Worm (Caenorhabditis elegans): ENCODE data around the gene srd-26.

- no peak for TF ChIP-seq mxl-1 (tag; optimal IDR thresholded peaks at IDR 0.05)
- TF ChIP-seq ztf-28 (GFP tag; IDR thresholded peaks at IDR 0.05) = no peak
- no peak for TF ChIP-seq nhr-120 (GFP tag; IDR thresholded peaks at IDR 0.05)
- no peak for TF ChIP-seq rec-8 (tag; optimal IDR thresholded peaks at IDR 0.05)
- TF ChIP-seq snpc-4 (GFP tag; optimal IDR thresholded peaks at IDR 0.05) = no peak
- no peak for TF ChIP-seq snpc-4 (tag; optimal IDR thresholded peaks at IDR 0.05)
These were observed 17.5 kb downstream of the srd-26 start, which contains the start of gene par-1 for ce11 chrV:14145267-14145666.

Data from whole organism, young adult.